Worm (Caenorhabditis elegans) whole organism, L4/young adult: Measurements from ENCODE around the gene cpl-1.

Source experiments
- dao-5 ChIP-seq: sonication (generic microtip); optimal IDR thresholded peaks from 2 replicates; lab custom pipeline; 2016; ENCODE audit warnings: missing genotype, missing genetic modification characterization, moderate library complexity, missing compliant biosample characterization
- him-1 ChIP-seq: sonication (generic microtip); optimal IDR thresholded peaks from 2 replicates; lab custom pipeline; 2016; ENCODE audit warnings: missing genotype, missing genetic modification reagents, missing genetic modification characterization, missing compliant biosample characterization

DNA sequence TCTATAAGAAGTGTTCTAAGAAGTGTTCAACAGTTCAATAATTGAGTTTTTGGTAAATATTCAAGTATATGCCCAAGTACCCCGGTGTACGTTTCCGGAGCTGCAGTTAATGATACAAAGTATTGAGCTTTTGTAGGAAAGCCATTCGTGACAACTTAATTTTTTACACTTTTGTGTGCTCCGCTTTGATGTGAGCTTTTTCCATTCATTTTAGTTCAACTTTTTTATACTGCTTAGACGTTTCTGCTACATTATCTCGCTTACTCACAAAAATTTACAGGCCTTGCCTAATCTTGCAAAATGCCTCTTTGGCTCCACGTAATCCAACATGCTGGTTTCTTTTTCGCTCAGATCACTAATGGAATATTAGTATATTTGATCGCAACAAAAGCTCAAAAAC, 19.2 kb downstream of the cpl-1 start, which contains the start of gene str-151:
- no peak for TF ChIP-seq dao-5 (tag; lab: Kevin White, UChicago)
- TF ChIP-seq him-1 = no peak
